Fruit fly (Drosophila melanogaster): Measurements from ENCODE around the gene cert.
A peak's percentile ranks its signal among the peaks of the same experiment; 100 is the strongest.

Gene cert

DNA sequence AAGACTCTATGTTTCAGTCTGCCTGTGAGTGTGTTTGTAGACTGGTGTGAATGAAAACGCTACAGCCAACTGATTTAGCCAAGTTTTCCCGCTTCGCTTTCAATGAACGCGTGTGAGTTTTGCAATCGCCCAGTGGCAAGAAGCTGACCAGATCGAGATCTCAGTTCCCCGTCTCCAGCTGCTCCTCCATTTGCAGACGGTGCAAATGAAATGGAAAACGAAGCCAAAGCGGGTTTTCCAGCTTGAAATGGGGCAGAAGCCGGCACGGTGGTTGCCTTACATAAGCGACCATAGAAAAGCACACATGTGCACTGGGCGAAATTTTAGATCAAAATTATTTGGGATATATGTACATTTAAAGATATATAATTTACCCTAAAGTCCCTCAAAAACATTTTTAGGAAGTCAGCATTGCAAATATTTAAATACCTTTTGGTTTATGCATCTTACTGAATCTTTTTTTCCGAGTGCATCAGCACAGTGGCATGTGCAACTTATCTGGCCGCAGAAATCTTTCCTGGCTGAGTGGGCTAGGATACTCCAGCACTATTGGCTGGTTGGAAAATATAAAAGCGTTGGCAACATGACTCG lies 29.3 kb upstream of the cert start, which contains the start of gene CG43059 (continued):
- TF ChIP-seq CG31627 (GFP tag; optimal IDR thresholded peaks at IDR 0.05) (no peak), CG15336 (GFP tag; IDR thresholded peaks at IDR 0.05) (peak; percentile 94), achi (GFP tag; optimal IDR thresholded peaks at IDR 0.05) (peak; percentile 64), CG6854 (GFP tag; optimal IDR thresholded peaks at IDR 0.05) (no peak), Sox14 (GFP tag; optimal IDR thresholded peaks at IDR 0.05) (peak; percentile 27), pdm3 (GFP tag; optimal IDR thresholded peaks at IDR 0.05) (peak; percentile 52), Ets21C (GFP tag; optimal IDR thresholded peaks at IDR 0.05) (no peak), fd85E (GFP tag; optimal IDR thresholded peaks at IDR 0.05) (no peak), fkh (GFP tag; optimal IDR thresholded peaks at IDR 0.05) (no peak), CG8119 (GFP tag; IDR thresholded peaks at IDR 0.05) (peak; percentile 92), esn (GFP tag; optimal IDR thresholded peaks at IDR 0.05) (no peak), CG6276 (GFP tag; optimal IDR thresholded peaks at IDR 0.05) (peak; percentile 91), Blimp-1 (GFP tag; optimal IDR thresholded peaks at IDR 0.05) (no peak), fd59A (GFP tag; optimal IDR thresholded peaks at IDR 0.05) (no peak), Eip93F (GFP tag; optimal IDR thresholded peaks at IDR 0.05) (no peak), CG10631 (GFP tag; optimal IDR thresholded peaks at IDR 0.05) (peak; percentile 52), CG11902 (GFP tag; optimal IDR thresholded peaks at IDR 0.05) (no peak), CG3919 (GFP tag; optimal IDR thresholded peaks at IDR 0.05) (peak; percentile 36), Met (GFP tag; optimal IDR thresholded peaks at IDR 0.05) (no peak), spab (GFP tag; optimal IDR thresholded peaks at IDR 0.05) (no peak), CG1621 (tag; optimal IDR thresholded peaks at IDR 0.05) (no peak), Hr4 (GFP tag; optimal IDR thresholded peaks at IDR 0.05) (peak; percentile 82), CG8319 (GFP tag; optimal IDR thresholded peaks at IDR 0.05) (no peak), CG16779 (tag; optimal IDR thresholded peaks at IDR 0.05) (peak; percentile 11)

DNA sequence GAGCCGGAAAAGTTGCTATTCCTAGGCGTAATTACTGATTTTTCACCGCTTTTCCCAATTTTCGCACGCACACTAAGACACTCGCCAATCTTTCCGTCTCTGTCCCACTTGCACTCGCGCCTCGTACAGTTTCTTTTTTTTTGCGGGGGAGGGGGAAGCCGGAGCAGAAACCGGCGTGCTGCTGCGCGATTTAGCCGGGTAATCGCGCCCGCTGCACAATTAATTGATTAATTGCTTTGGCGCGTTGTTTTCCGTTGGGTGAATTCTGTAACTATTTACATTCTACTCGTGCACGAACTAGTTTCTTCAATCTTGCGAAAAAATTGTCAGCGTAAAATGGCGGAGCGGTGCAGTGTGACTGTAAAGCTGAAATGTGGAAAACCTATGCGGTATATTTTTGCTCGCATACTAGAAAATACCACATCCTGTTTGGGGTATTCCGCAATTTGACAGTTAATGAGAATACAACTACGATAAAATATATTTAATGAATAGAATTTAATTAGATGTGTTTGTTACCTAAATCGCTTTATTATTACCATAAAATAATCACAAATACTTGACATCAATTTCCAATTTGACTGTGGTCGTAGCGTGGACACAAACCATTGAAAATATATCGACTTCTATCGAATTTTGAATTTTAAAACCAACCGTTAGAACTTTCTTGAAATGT lies 25.6 kb upstream of the cert start, which contains the start of gene Cpsf6:
Cpsf6 (minus strand) TSS at position 362 of the 676 bp plus-strand sequence.
- no peak for TF ChIP-seq dac (GFP tag; optimal IDR thresholded peaks at IDR 0.05)
- no peak for TF ChIP-seq CG6276 (GFP tag; optimal IDR thresholded peaks at IDR 0.05)
- no peak for TF ChIP-seq CG8632 (GFP tag; optimal IDR thresholded peaks at IDR 0.05)
- no peak for TF ChIP-seq spab (GFP tag; optimal IDR thresholded peaks at IDR 0.05)
- TF ChIP-seq CG4318 (GFP tag; optimal IDR thresholded peaks at IDR 0.05): no peak
- peak; percentile 44 for TF ChIP-seq acj6 (GFP tag; optimal IDR thresholded peaks at IDR 0.05)
- peak; percentile 42 for TF ChIP-seq CG31627 (GFP tag; optimal IDR thresholded peaks at IDR 0.05)
- peak; percentile 7 for TF ChIP-seq CG11902 (GFP tag; optimal IDR thresholded peaks at IDR 0.05)
- peak; percentile 16 for TF ChIP-seq CG32006 (GFP tag; optimal IDR thresholded peaks at IDR 0.05)
- no peak for TF ChIP-seq CG16779 (tag; optimal IDR thresholded peaks at IDR 0.05)
- TF ChIP-seq CG1621 (tag; optimal IDR thresholded peaks at IDR 0.05): no peak
- TF ChIP-seq vri (GFP tag; optimal IDR thresholded peaks at IDR 0.05): no peak
- TF ChIP-seq Gug (GFP tag; IDR thresholded peaks at IDR 0.05): peak; percentile 49; the same call in 1 of the 2 replicates
- peak; percentile 48 for TF ChIP-seq esn (GFP tag; optimal IDR thresholded peaks at IDR 0.05)
- TF ChIP-seq CG15336 (GFP tag; IDR thresholded peaks at IDR 0.05): no peak
- peak; percentile 45 for TF ChIP-seq Smox (GFP tag; optimal IDR thresholded peaks at IDR 0.05)
- TF ChIP-seq OdsH (GFP tag; optimal IDR thresholded peaks at IDR 0.05): peak; percentile 47
- peak; percentile 26 for TF ChIP-seq Ets96B (tag; optimal IDR thresholded peaks at IDR 0.05)
- TF ChIP-seq svp (GFP tag): peak; percentile 61
- peak in 1 of 2 experiments; percentile 24 for TF ChIP-seq salr (GFP tag; optimal IDR thresholded peaks at IDR 0.05)
- no peak for TF ChIP-seq CG10669 (GFP tag; optimal IDR thresholded peaks at IDR 0.05)
- peak; percentile 47 for TF ChIP-seq CG10631 (GFP tag; optimal IDR thresholded peaks at IDR 0.05)
- no peak for TF ChIP-seq net (GFP tag; optimal IDR thresholded peaks at IDR 0.05)
- no peak for TF ChIP-seq Hr38 (GFP tag; optimal IDR thresholded peaks at IDR 0.05)
- no peak for TF ChIP-seq fkh (GFP tag; optimal IDR thresholded peaks at IDR 0.05)
- peak; percentile 41 for TF ChIP-seq lz (GFP tag; optimal IDR thresholded peaks at IDR 0.05)
- TF ChIP-seq Met (GFP tag; optimal IDR thresholded peaks at IDR 0.05): peak; percentile 62
- peak; percentile 51 for TF ChIP-seq Sox14 (GFP tag; optimal IDR thresholded peaks at IDR 0.05)
- TF ChIP-seq CG3032 (tag; optimal IDR thresholded peaks at IDR 0.05): peak; percentile 57
- TF ChIP-seq topi (GFP tag; optimal IDR thresholded peaks at IDR 0.05): peak; percentile 5
- TF ChIP-seq dsx (GFP tag; optimal IDR thresholded peaks at IDR 0.05; ENCODE audit: poor library complexity, severe bottlenecking): no peak
- peak; percentile 34 for TF ChIP-seq Eip75B (GFP tag; optimal IDR thresholded peaks at IDR 0.05)
- peak; percentile 61 for TF ChIP-seq Hr4 (GFP tag; optimal IDR thresholded peaks at IDR 0.05)
- TF ChIP-seq CG6163 (GFP tag; IDR thresholded peaks at IDR 0.05): no peak; the same call in 2 of the 3 replicates
- 0 out of 3 replicates have a peak, but pooled peaks have one; percentile 27 for TF ChIP-seq CG8119 (GFP tag; IDR thresholded peaks at IDR 0.05)
- TF ChIP-seq CG6854 (GFP tag; optimal IDR thresholded peaks at IDR 0.05): peak; percentile 66
- peak; percentile 8 for TF ChIP-seq CG6808 (GFP tag; optimal IDR thresholded peaks at IDR 0.05)

Data from whole organism, prepupa.